Worm (Caenorhabditis elegans) whole organism, L4 larva: ENCODE results near the gene B0280.11.

Source experiments
- F26F4.8 ChIP-seq: fragments of 200-800 bp; sonication (Bioruptor generic); conservative IDR thresholded peaks from 2 replicates; pipeline ENCODE4 v1.3.6; 2022; ENCODE audit warnings: missing genetic modification characterization, missing compliant biosample characterization
- F37D6.2 ChIP-seq: sonication (generic microtip); optimal IDR thresholded peaks from 2 replicates; lab custom pipeline; 2016; ENCODE audit warnings: mild to moderate bottlenecking, missing genetic modification characterization, missing compliant biosample characterization
- F44E2.7 ChIP-seq: fragments of 200-800 bp; sonication (Bioruptor generic); IDR thresholded peaks from 2 replicates; pipeline ENCODE4 v2.1.2; 2022; ENCODE audit warnings: missing genetic modification characterization, missing compliant biosample characterization
- T20F7.1 ChIP-seq: fragments of 200-800 bp; sonication (Bioruptor generic); optimal IDR thresholded peaks from 2 replicates; lab custom pipeline; 2018; ENCODE audit warnings: mild to moderate bottlenecking, missing genetic modification characterization, missing compliant biosample characterization
- Y105C5A.15 ChIP-seq: fragments of 200-800 bp; sonication (Bioruptor generic); IDR thresholded peaks from 2 replicates; pipeline ENCODE4 v1.3.6; 2022; ENCODE audit warnings: missing genetic modification characterization, missing compliant biosample characterization
- Y48G9A.11 ChIP-seq: fragments of 200-800 bp; sonication (Bioruptor generic); IDR thresholded peaks from 2 replicates; pipeline ENCODE4 v1.3.6; 2022; ENCODE audit warnings: missing genetic modification reagents, missing genetic modification characterization, missing compliant biosample characterization
- Y5F2A.4 ChIP-seq: fragments of 200-800 bp; sonication (Bioruptor generic); optimal IDR thresholded peaks from 2 replicates; lab custom pipeline; 2018; ENCODE audit warnings: mild to moderate bottlenecking, missing genetic modification characterization, missing compliant biosample characterization
- ZK337.2 ChIP-seq: fragments of 200-800 bp; sonication (Bioruptor generic); IDR thresholded peaks from 2 replicates; pipeline ENCODE4 v1.3.6; 2022; ENCODE audit warnings: missing genetic modification reagents, missing genetic modification characterization, missing compliant biosample characterization
- aha-1 ChIP-seq: fragments of 150-350 bp; peaks from one replicate; lab custom pipeline; 2014; ENCODE audit warnings: missing biosample characterization, missing genetic modification characterization
- aly-2 ChIP-seq: sonication (generic microtip); optimal IDR thresholded peaks from 2 replicates; lab custom pipeline; 2018; ENCODE audit warnings: missing biosample characterization, missing genetic modification characterization
- ama-1 ChIP-seq: fragments of 150-350 bp; optimal IDR thresholded peaks from 2 replicates; lab custom pipeline; 2014; ENCODE audit warnings: inconsistent platforms, mixed read lengths
- attf-4 ChIP-seq: sonication (generic microtip); optimal IDR thresholded peaks from 3 replicates; lab custom pipeline; 2017; ENCODE audit warnings: missing biosample characterization, missing genetic modification characterization
- ceh-20 ChIP-seq: fragments of 200-800 bp; sonication (Bioruptor generic); IDR thresholded peaks from 2 replicates; pipeline ENCODE4 v1.3.6; 2022; ENCODE audit warnings: missing genetic modification reagents, missing genetic modification characterization, missing compliant biosample characterization
- ceh-28 ChIP-seq: fragments of 150-350 bp; optimal IDR thresholded peaks from 2 replicates; lab custom pipeline; 2014; ENCODE audit warnings: missing biosample characterization, missing genetic modification reagents, missing genetic modification characterization
- ces-1 ChIP-seq: fragments of 150-350 bp; sonication (generic microtip); optimal IDR thresholded peaks from 4 replicates; lab custom pipeline; 2014; ENCODE audit warnings: missing biosample characterization, missing genetic modification reagents, missing genetic modification characterization
- daf-12 ChIP-seq: fragments of 150-350 bp; optimal IDR thresholded peaks from 2 replicates; lab custom pipeline; 2014; ENCODE audit warnings: missing biosample characterization, missing genetic modification reagents, missing genetic modification characterization
- dmd-6 ChIP-seq: fragments of 200-800 bp; sonication (Bioruptor generic); IDR thresholded peaks from 2 replicates; pipeline ENCODE4 v1.3.6; 2022; ENCODE audit warnings: missing genetic modification reagents, missing genetic modification characterization, missing compliant biosample characterization
- dmd-9 ChIP-seq: fragments of 200-800 bp; sonication (Bioruptor generic); IDR thresholded peaks from 2 replicates; pipeline ENCODE4 v1.3.6; 2022; ENCODE audit warnings: missing genetic modification reagents, missing genetic modification characterization, missing compliant biosample characterization
- dpl-1 ChIP-seq: fragments of 150-350 bp; optimal IDR thresholded peaks from 2 replicates; lab custom pipeline; 2014; ENCODE audit warnings: missing biosample characterization, missing genetic modification reagents, missing genetic modification characterization
- duxl-1 ChIP-seq: sonication (generic microtip); optimal IDR thresholded peaks from 2 replicates; lab custom pipeline; 2016; ENCODE audit warnings: mild to moderate bottlenecking, missing genetic modification characterization, moderate library complexity, missing compliant biosample characterization; ENCODE audit not compliant: poor library complexity
- dve-1 ChIP-seq: sonication (generic microtip); optimal IDR thresholded peaks from 2 replicates; lab custom pipeline; 2017; ENCODE audit warnings: antibody characterized with exemption, mild to moderate bottlenecking, missing genetic modification characterization, missing compliant biosample characterization; ENCODE audit not compliant: insufficient read depth
- egl-27 ChIP-seq: sonication (generic microtip); optimal IDR thresholded peaks from 3 replicates; lab custom pipeline; 2017; ENCODE audit warnings: missing biosample characterization, missing genetic modification reagents, missing genetic modification characterization
- fkh-10 ChIP-seq: fragments of 150-350 bp; optimal IDR thresholded peaks from 2 replicates; lab custom pipeline; 2014; ENCODE audit warnings: missing biosample characterization, missing genetic modification reagents, missing genetic modification characterization
- lim-7 ChIP-seq: fragments of 200-800 bp; sonication (Bioruptor generic); IDR thresholded peaks from 2 replicates; pipeline ENCODE4 v1.3.6; 2022; ENCODE audit warnings: missing genetic modification characterization, missing compliant biosample characterization
- lin-1 ChIP-seq: fragments of 200-800 bp; sonication (Bioruptor generic); IDR thresholded peaks from 2 replicates; pipeline ENCODE4 v1.3.6; 2022; ENCODE audit warnings: missing genetic modification reagents, missing genetic modification characterization, missing compliant biosample characterization
- lin-13 ChIP-seq: fragments of 150-350 bp; optimal IDR thresholded peaks from 2 replicates; lab custom pipeline; 2014; ENCODE audit warnings: missing biosample characterization, missing genetic modification reagents, missing genetic modification characterization
- lin-39 ChIP-seq: fragments of 150-350 bp; optimal IDR thresholded peaks from 2 replicates; lab custom pipeline; 2014; ENCODE audit warnings: missing biosample characterization, missing genetic modification reagents, missing genetic modification characterization
- lir-3 ChIP-seq: sonication (generic microtip); optimal IDR thresholded peaks from 2 replicates; lab custom pipeline; 2016; ENCODE audit warnings: mild to moderate bottlenecking, missing genetic modification characterization, missing compliant biosample characterization
- mep-1 ChIP-seq: fragments of 150-350 bp; sonication (generic microtip); optimal IDR thresholded peaks from 3 replicates; lab custom pipeline; 2014; ENCODE audit warnings: missing biosample characterization, missing genetic modification characterization
- mxl-3 ChIP-seq: fragments of 200-800 bp; sonication (Bioruptor generic); optimal IDR thresholded peaks from 2 replicates; lab custom pipeline; 2018; ENCODE audit warnings: mild to moderate bottlenecking, missing genetic modification characterization, missing compliant biosample characterization
- nhr-10 ChIP-seq: fragments of 150-350 bp; optimal IDR thresholded peaks from 2 replicates; lab custom pipeline; 2014; ENCODE audit warnings: missing biosample characterization, missing genetic modification characterization
- nhr-11 ChIP-seq: fragments of 150-350 bp; optimal IDR thresholded peaks from 2 replicates; lab custom pipeline; 2014; ENCODE audit warnings: missing biosample characterization, missing genetic modification characterization
- nhr-237 ChIP-seq: sonication (generic microtip); optimal IDR thresholded peaks from 2 replicates; lab custom pipeline; 2017; ENCODE audit warnings: missing biosample characterization, missing genetic modification characterization
- nhr-25 ChIP-seq: sonication (generic microtip); optimal IDR thresholded peaks from 2 replicates; lab custom pipeline; 2017; ENCODE audit warnings: missing genetic modification characterization, mild to moderate bottlenecking, missing compliant biosample characterization, antibody characterized with exemption, moderate library complexity, borderline replicate concordance; ENCODE audit not compliant: insufficient read depth
- nhr-28 ChIP-seq: fragments of 150-350 bp; optimal IDR thresholded peaks from 2 replicates; lab custom pipeline; 2014; ENCODE audit warnings: missing biosample characterization, missing genetic modification characterization
- nhr-48 ChIP-seq: sonication (generic microtip); optimal IDR thresholded peaks from 2 replicates; lab custom pipeline; 2016; ENCODE audit warnings: mild to moderate bottlenecking, missing genetic modification characterization, missing compliant biosample characterization
- nhr-76 ChIP-seq: fragments of 150-350 bp; optimal IDR thresholded peaks from 2 replicates; lab custom pipeline; 2014; ENCODE audit warnings: missing biosample characterization, missing genetic modification characterization
- pha-4 ChIP-seq, 2 experiments: fragments of 150-350 bp in 1 of 2; fragments of 200-800 bp in 1 of 2; sonication (Bioruptor generic) in 1 of 2; IDR thresholded peaks in 1 of 2; optimal IDR thresholded peaks in 1 of 2; 2 replicates each; pipeline versions ENCODE4 v1.3.6 to Lab custom; 2014 to 2022; ENCODE audit warnings: missing genetic modification characterization in 2 of 2, missing genetic modification reagents in 2 of 2, missing biosample characterization in 1 of 2, missing compliant biosample characterization in 1 of 2
- php-3 ChIP-seq: fragments of 200-800 bp; sonication (Bioruptor generic); IDR thresholded peaks from 2 replicates; pipeline ENCODE4 v1.3.6; 2022; ENCODE audit warnings: missing genetic modification reagents, missing genetic modification characterization, missing compliant biosample characterization
- saeg-2 ChIP-seq: fragments of 200-800 bp; sonication (Bioruptor generic); IDR thresholded peaks from 2 replicates; pipeline ENCODE4 v1.3.6; 2022; ENCODE audit warnings: missing genetic modification reagents, missing genetic modification characterization, missing compliant biosample characterization
- snpc-4 ChIP-seq: fragments of 150-350 bp; optimal IDR thresholded peaks from 2 replicates; lab custom pipeline; 2014; ENCODE audit warnings: missing biosample characterization, missing genetic modification characterization
- tag-97 ChIP-seq: fragments of 200-800 bp; sonication (Bioruptor generic); IDR thresholded peaks from 2 replicates; pipeline ENCODE4 v1.3.6; 2022; ENCODE audit warnings: missing genetic modification characterization, missing compliant biosample characterization
- tra-1 ChIP-seq: fragments of 200-800 bp; sonication (Bioruptor generic); IDR thresholded peaks from 2 replicates; pipeline ENCODE4 v1.3.6; 2022; ENCODE audit warnings: missing genetic modification reagents, missing genetic modification characterization, missing compliant biosample characterization
- unc-130 ChIP-seq: sonication (generic microtip); optimal IDR thresholded peaks from 2 replicates; lab custom pipeline; 2016; ENCODE audit warnings: missing genetic modification reagents, missing genetic modification characterization, missing compliant biosample characterization
- unc-62 ChIP-seq, 3 experiments: fragments of 150-350 bp in 1 of 3; sonication (generic microtip); optimal IDR thresholded peaks in 2 of 3; peaks in 1 of 3; 1 replicate in 1 of 3; 2 replicates in 2 of 3; lab custom pipeline; 2014 to 2017; ENCODE audit warnings: missing biosample characterization in 3 of 3, missing genetic modification characterization in 3 of 3, missing genetic modification reagents in 3 of 3, missing genotype in 1 of 3
- zfp-2 ChIP-seq: sonication (generic microtip); optimal IDR thresholded peaks from 2 replicates; lab custom pipeline; 2016; ENCODE audit warnings: mild to moderate bottlenecking, missing genetic modification characterization, missing compliant biosample characterization
- zfp-3 ChIP-seq: fragments of 200-800 bp; sonication (Bioruptor generic); conservative IDR thresholded peaks from 2 replicates; pipeline ENCODE4 v1.3.6; 2022; ENCODE audit warnings: missing genetic modification reagents, missing genetic modification characterization, missing compliant biosample characterization
- ztf-7 ChIP-seq: fragments of 150-350 bp; optimal IDR thresholded peaks from 2 replicates; lab custom pipeline; 2014; ENCODE audit warnings: missing biosample characterization, missing genetic modification characterization

B0280.11 gene

ce11 chrIII:7138178-7138577, at the start of gene B0280.11:
Gene B0280.11 (minus strand): TSS chrIII:7138278.
- TF ChIP-seq Y48G9A.11 (no peak), tag-97 (GFP tag; lab: Robert Waterston, UW) (no peak), php-3 (no peak), zfp-3 (no peak), dmd-6 (GFP tag; lab: Robert Waterston, UW) (no peak), lir-3 (tag; lab: Kevin White, UChicago) (no peak), mxl-3 (GFP tag; lab: Kevin White, UChicago) (no peak), lim-7 (GFP tag; lab: Robert Waterston, UW) (no peak), daf-12 (tag; lab: Kevin White, UChicago) (no peak), dmd-9 (no peak), snpc-4 (no peak), nhr-237 (tag; lab: Kevin White, UChicago) (no peak), fkh-10 (GFP tag; lab: Kevin White, UChicago) (no peak), egl-27 (tag; lab: Kevin White, UChicago) (no peak), tra-1 (GFP tag; lab: Robert Waterston, UW) (no peak), Y105C5A.15 (GFP tag; lab: Robert Waterston, UW) (no peak), lin-1 (GFP tag; lab: Robert Waterston, UW) (no peak), nhr-48 (no peak), nhr-10 (no peak)

ce11 chrIII:7185473-7185872, 47.4 kb upstream of the B0280.11 start, which contains the start of gene F37C12.14:
Gene F37C12.14 (minus strand): TSS chrIII:7185573.
- TF ChIP-seq Y5F2A.4 (no peak), ces-1 (GFP tag; lab: Kevin White, UChicago) (no peak), nhr-76 (tag; lab: Kevin White, UChicago) (no peak), zfp-2 (tag; lab: Kevin White, UChicago) (no peak), ceh-28 (tag; lab: Kevin White, UChicago) (no peak), lin-39 (no peak), F44E2.7 (no peak), aly-2 (tag; lab: Kevin White, UChicago) (no peak), mxl-3 (GFP tag; lab: Kevin White, UChicago) (no peak), nhr-25 (tag; lab: Kevin White, UChicago) (no peak), ceh-20 (GFP tag; lab: Robert Waterston, UW) (no peak), egl-27 (tag; lab: Kevin White, UChicago) (no peak), attf-4 (no peak), unc-62 (GFP tag; optimal IDR thresholded peaks at IDR 0.05 in 1 of 2; lab: Kevin White, UChicago) (no peak), unc-62 (tag; optimal IDR thresholded peaks at IDR 0.05; lab: Kevin White, UChicago) (no peak), ZK337.2 (GFP tag; lab: Robert Waterston, UW) (no peak), saeg-2 (GFP tag; lab: Robert Waterston, UW) (no peak), ztf-7 (tag; lab: Kevin White, UChicago) (no peak), lir-3 (tag; lab: Kevin White, UChicago) (no peak)

- TF ChIP-seq pha-4 (GFP tag; IDR thresholded peaks at IDR 0.05; lab: Robert Waterston, UW): no peak
- TF ChIP-seq pha-4 (tag; optimal IDR thresholded peaks at IDR 0.05; lab: Kevin White, UChicago): peak; percentile 3
- peak; percentile 18 for TF ChIP-seq ztf-7 (tag; lab: Kevin White, UChicago)
- peak; percentile 72 for TF ChIP-seq lin-13 (GFP tag; lab: Kevin White, UChicago)
- peak; percentile 42 for TF ChIP-seq aha-1 (tag; lab: Kevin White, UChicago)
- no peak for TF ChIP-seq duxl-1 (tag; lab: Kevin White, UChicago)
- peak; percentile 39 for TF ChIP-seq nhr-11 (tag; lab: Kevin White, UChicago)
- TF ChIP-seq unc-130 (GFP tag; lab: Kevin White, UChicago): peak; percentile 8
- peak; percentile 55 for TF ChIP-seq dpl-1 (GFP tag; lab: Kevin White, UChicago)
- TF ChIP-seq T20F7.1 (GFP tag; lab: Kevin White, UChicago): peak; percentile 62
- no peak for TF ChIP-seq F37D6.2
- TF ChIP-seq nhr-76 (tag; lab: Kevin White, UChicago): no peak
- peak; percentile 55 for TF ChIP-seq dve-1 (tag; lab: Kevin White, UChicago)
- no peak for TF ChIP-seq Y105C5A.15 (GFP tag; lab: Robert Waterston, UW)
- peak; percentile 78 for TF ChIP-seq mep-1 (tag; lab: Kevin White, UChicago)
- TF ChIP-seq F26F4.8: no peak
- peak; percentile 11 for TF ChIP-seq nhr-28 (tag; lab: Kevin White, UChicago)
- no peak for TF ChIP-seq nhr-237 (tag; lab: Kevin White, UChicago)
- no peak for TF ChIP-seq ces-1 (GFP tag; lab: Kevin White, UChicago)
- peak; percentile 1 for TF ChIP-seq ama-1 (lab: Kevin White, UChicago)
- peak; percentile 2 for TF ChIP-seq fkh-10 (GFP tag; lab: Kevin White, UChicago)
These were observed 45.9 kb upstream of the B0280.11 start, which contains the start of gene yju-2 for ce11 chrIII:7184022-7184421. Gene yju-2 (plus strand): TSS chrIII:7184336.
